Fruit fly (Drosophila melanogaster): ENCODE measurements around the gene narya.

DNA sequence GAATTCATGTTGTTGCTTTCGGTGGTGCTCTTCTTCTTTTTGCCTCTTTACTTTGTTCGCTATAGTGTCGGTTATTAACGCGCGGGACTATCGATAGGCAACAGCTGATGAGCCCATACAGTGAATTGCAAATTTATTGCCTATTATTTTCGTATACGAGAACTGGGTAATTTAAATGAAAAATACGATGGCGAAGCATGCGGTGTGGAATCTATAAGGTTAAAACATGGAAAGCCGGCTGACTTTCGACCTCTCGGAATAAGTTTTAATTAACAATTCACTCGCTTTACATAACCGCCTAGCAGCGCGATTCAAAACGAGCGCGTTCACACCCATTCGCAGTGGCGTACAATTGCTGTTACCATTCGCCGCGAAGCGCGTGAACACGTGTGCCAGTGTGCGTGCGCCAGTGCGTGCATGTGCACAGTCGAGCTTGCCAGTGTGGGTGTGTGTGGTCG is 5.0 kb downstream of the narya start, which contains the start of the genes Naa15-16 and mRpS14:
- TF ChIP-seq Smox (GFP tag; optimal IDR thresholded peaks at IDR 0.05) = no peak
- TF ChIP-seq CG11294 (GFP tag; IDR thresholded peaks at IDR 0.05) = no peak
- no peak for TF ChIP-seq CG9139 (GFP tag; optimal IDR thresholded peaks at IDR 0.05)
- TF ChIP-seq CG6808 (GFP tag; optimal IDR thresholded peaks at IDR 0.05) = no peak
- TF ChIP-seq spab (GFP tag; optimal IDR thresholded peaks at IDR 0.05) = no peak
- TF ChIP-seq CG6854 (GFP tag; optimal IDR thresholded peaks at IDR 0.05) = no peak
- TF ChIP-seq CG1621 (tag; optimal IDR thresholded peaks at IDR 0.05) = no peak
- no peak for TF ChIP-seq Eip93F (GFP tag; optimal IDR thresholded peaks at IDR 0.05)
- TF ChIP-seq pdm3 (GFP tag; optimal IDR thresholded peaks at IDR 0.05) = no peak

Measured in whole organism, prepupa.